Fruit fly (Drosophila melanogaster): ENCODE measurements around the gene nAChRbeta3.

Gene nAChRbeta3

DNA sequence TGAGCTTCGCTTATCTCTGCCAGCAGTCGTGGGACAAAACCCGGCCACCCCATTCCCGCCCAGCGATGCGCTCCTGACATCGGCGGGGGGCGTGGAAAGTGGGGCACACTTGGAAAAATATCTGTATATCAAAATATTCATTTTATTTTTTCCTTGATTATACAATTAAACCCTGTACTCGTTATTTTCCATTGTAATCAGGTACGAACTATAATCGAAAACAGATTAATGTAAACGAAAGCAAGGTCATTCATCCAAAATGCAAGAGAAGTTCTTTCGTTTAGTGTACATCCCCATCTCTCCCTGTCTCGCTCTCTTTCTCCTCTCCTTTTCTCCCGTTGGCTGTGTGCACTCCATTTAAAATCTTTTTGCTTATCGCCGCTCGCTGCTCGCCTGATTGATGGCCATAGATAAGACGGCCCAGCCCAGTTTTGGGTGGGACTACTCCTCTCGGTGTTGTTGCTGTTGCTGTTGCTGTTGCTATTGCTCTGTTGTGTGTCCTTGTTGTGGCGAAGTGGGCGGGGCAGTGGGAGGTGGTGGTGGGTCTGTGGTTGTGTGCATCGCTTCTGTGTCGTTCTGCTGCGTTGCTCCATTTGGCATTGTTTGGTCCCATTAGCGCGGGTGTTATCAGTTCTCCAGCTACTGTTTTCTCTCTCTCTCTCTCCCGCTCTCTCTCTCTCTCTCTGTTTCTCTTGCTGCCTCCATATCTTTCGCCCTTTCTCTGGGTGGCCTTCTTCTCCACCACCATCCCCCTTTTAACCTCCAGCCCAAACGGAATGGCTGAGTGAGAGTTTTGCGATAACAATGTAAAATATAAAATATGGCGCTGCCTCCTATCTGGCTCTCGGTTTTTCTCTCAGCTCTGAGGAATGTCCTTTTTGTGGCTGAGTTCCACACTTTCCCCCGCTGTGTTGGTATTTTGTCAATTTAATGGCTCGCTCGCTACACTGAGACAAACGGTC, 28.6 kb upstream of the nAChRbeta3 start:
- TF ChIP-seq CTCF (optimal IDR thresholded peaks at IDR 0.05), result no peak
- no peak for TF ChIP-seq CG8478 (optimal IDR thresholded peaks at IDR 0.05)

DNA sequence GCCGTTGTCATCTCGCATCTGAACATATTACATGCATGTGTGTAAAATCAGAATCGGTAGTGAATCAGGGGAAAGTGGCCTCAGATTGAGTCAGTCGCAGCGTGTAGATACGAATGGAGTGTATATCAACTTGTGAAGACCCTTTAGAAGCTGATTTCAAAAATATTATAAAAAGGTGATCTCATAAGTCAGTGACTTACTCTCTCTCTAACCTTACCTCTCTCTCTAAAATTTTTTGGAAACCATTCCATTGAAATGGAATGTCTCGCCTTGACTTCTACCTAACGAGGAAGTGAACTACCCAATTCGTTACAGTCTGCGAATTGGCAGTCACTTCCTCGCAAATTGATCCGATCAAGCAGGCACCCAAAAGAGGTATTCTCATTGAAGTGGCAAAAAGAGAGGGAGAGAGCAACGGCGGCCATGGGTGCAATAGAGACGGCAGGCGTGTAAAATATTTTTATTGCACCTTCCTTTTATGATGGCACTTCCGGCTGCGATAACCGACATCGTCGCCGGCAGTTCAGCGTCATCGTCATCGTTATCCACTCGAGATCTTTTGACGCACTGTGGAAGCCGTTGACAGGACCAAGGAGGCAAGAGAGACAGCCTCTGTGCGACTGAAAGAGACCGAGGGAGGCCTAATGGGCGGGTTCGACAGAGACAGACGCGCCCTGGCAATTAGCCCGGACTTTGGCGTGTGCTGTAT, 26.9 kb upstream of the nAChRbeta3 start:
- TF ChIP-seq CTCF (optimal IDR thresholded peaks at IDR 0.05) (no peak), CG8478 (optimal IDR thresholded peaks at IDR 0.05) (no peak)

DNA sequence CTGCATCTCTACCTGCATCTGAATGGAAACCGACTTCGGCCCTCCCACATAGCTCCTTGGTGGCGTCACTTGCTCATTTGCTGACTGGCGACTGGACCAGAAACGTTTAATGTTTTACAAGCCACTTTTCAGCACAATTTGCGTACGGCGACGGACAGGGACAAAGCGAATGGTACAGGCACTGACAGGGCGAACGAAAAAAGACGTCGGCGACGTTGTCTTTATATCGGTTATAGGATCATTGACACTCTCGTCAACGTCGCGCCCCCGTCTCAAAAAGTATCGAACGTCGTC, 26.4 kb upstream of the nAChRbeta3 start:
- no peak for TF ChIP-seq CTCF (optimal IDR thresholded peaks at IDR 0.05)
- no peak for TF ChIP-seq CG8478 (optimal IDR thresholded peaks at IDR 0.05)

DNA sequence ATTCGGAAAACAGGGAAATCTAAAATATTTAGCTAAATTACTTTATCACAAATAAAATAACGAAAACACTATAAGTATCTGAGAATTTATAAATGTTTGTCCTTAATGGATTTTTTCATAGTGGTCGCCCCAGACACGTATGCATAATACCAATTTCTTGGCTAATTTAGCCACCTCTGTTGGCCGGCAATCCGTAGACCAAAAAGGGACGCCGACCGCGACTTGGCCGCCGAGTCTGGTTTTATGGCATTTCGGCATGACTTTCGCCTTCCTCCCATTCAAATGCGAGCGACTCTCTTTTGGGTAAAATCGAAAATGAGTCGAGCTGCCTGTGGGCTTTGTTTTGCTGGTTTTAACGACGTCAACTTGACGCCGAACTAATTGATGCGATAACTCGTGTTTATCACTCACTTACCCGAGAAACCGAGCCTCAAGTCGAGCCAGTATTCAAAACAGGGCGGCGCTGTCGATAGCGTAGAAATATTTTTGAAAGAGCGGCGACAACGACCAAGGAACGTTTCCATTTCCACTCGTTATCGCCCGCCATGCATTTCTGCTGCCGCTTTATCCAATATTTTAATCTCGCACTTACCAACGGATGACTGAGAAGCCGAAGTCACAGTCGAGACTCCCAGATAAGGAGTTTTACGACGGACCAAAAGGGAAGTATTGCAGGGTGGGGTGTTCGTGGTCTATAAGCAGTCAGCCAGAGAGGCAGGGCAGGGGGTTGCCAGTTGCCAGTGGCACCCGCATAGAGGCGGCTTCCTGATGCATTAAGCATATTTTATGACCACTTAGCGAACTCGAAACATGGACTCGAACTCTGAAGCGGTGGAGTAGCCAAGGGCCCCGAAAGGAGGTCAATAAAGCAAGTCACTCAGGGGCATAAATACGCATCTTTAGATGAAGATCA, 25.7 kb upstream of the nAChRbeta3 start:
- TF ChIP-seq CTCF (optimal IDR thresholded peaks at IDR 0.05), result no peak
- TF ChIP-seq CG8478 (optimal IDR thresholded peaks at IDR 0.05), result no peak

DNA sequence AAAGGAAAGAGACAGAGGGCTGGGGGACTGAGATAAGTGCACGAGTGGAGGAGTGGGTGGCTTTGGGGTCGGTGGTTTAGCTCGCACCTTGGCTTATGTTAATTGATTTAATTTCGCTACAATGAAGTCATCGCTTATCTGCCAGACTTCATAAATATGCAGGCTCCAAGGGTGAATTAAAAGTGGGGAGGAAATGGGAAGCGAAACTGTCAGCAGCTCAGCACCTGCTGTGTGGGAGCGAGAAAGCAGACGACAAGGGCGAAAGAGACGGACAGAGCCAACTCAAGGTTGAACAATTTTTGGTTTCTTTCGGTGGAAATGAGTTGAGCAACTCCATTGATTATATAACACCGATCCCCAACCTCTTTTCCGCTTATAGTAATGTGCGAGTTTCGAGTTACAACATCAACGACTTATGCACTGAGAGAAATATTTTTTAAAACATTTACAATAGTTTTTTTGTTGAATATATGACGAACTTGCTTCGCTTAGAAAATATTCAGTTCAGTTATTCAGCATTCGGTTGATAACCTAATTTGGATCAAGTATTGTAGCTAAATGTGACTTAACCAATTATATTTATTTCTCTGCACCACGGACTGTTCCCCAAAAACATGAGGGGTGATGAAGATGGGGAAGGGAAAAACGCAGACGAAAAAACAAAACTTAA, 24.5 kb upstream of the nAChRbeta3 start:
- no peak for TF ChIP-seq CTCF (optimal IDR thresholded peaks at IDR 0.05)
- TF ChIP-seq CG8478 (optimal IDR thresholded peaks at IDR 0.05), result no peak

DNA sequence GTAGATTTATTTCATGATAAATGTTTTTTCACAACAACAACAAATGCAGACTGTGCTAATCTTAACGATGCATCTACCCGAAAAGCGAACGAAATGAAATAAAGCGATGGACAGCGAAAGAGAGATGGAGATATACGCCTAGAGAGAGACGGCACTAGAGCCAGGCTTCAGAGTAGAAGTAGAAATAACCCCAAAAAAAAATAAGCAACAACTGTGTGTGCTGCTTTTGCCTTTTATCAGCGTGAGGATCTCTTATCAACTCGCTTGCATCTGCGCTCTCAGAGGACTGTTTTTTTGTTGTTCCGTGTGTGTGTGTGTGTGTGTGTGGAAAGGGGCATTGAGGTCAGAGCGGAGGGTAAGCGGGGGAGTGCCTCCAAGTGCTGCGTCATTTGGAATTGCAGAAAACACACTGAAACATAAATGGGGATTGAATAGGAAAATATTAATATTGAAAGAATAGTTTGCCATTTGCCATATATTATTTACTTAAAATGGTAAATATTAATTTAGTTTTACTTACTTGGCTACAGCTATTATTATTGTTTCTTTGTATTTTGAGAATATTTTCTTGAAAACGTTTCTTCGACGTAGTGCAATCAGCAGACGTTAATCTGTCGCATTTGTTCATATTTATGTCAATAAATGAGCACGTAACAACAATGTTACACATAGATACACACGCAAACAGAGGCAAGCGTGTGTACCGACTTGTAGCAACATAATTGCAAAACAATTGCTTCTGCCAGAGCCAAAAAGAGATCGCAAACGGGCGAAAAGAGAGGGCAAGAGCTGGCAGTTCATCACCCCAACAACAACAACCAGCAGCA, 23.7 kb upstream of the nAChRbeta3 start:
- TF ChIP-seq CG8478 (optimal IDR thresholded peaks at IDR 0.05) (no peak), CTCF (optimal IDR thresholded peaks at IDR 0.05) (no peak)

DNA sequence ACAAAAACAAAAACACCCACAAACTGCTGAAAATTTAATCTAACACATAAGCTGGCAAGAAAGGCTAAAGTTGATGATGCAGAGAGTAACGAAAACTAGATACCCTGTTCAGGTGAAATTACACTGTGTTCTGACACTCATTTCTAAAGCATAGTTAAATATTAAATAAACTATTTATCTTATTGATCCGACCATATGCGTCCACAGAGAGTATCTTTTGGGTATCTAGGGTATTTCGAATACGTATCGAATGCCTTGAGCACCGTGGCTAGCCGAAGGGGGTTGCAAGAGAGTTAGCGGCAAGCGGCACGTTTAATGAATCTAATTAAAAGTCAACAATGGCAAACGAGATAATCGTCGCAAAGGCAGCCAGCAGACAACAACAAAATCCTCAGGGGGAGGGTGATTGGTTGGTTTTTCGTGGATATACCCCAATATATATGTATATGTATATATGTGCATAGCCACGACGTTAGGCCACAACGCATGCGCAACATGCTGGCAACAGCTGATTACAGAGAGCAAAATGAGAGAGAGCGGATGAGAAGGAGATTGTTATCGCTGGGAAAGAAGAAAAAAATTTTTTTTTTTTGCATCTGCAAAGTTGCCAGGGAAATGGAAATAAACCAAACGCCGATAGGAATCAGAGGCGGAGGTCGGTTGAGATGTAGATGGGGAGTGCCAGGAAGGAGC, 22.8 kb upstream of the nAChRbeta3 start:
- TF ChIP-seq CTCF (optimal IDR thresholded peaks at IDR 0.05) (no peak), CG8478 (optimal IDR thresholded peaks at IDR 0.05) (no peak)

DNA sequence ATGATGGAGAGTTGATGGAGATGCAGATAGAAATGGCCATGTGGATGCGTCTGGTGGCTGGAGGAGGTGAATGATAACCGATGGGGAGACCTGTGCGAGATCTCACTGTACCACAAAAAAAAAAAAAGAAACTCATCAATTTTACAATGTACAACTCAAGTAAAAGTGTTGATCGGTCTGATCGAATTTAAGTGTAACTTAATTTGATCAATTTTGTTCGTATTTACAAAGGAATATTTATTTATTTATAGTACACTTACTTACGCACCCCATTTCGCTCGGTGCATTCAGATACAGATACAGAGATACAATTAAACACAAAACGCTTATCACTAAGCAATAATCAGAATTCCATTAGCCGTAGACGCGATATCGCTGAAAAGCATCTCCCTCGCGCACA, 22.2 kb upstream of the nAChRbeta3 start:
- TF ChIP-seq CG8478 (optimal IDR thresholded peaks at IDR 0.05), result no peak
- TF ChIP-seq CTCF (optimal IDR thresholded peaks at IDR 0.05), result no peak

DNA sequence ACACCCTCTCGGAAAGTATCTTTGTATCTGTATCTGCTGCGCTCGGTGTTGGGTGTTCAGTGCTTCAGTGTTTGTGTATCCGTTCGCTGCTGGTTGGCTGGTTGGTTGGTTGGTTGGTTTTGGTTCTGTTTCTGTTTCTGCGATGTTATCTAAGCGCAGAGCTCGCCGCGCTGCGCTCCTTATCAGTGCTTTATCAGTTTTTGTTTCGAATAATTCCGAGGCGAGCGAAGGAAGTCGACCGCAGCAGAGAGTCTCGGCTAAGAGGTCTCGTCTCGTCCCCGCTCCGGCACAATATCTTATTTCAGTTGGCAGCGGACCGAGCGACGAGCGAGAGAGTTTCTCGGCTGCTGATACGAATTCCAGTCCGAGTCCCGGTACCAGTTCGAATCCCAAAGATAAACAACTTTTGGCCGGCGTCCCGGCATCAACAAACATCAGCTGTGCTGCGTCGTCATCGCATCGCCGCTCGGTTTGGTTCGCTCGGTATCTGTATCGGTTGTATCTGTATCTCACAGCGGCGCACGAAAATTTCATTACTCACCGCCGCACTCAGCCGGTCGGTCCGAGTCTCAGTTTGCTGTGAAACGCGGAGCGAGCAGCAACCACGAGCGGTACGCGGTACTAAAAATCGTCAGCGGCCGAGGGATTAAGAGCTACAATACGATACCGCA, 21.6 kb upstream of the nAChRbeta3 start:
- TF ChIP-seq CG8478 (optimal IDR thresholded peaks at IDR 0.05), result no peak
- TF ChIP-seq CTCF (optimal IDR thresholded peaks at IDR 0.05), result no peak

DNA sequence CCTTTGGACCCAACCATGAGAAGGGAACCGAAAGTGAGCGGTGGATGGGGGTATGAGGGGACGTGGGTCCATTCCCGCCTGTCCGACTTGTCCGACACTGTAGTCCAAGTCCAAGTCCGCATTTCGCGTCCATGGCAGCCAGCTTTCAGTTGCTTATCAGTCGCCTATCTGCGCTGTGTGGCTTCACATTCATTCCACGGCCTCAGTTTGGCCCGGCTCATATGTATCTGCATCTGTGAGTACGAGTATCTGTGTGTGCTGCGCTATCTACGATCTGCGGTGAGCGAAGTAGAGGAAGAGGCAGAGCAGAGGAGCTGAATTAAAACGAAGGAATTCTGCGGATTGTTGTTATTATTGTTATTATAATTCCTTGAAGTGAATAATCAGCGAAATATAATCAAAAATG, 20.4 kb upstream of the nAChRbeta3 start:
- TF ChIP-seq CTCF (optimal IDR thresholded peaks at IDR 0.05) (no peak), CG8478 (optimal IDR thresholded peaks at IDR 0.05) (no peak)

DNA sequence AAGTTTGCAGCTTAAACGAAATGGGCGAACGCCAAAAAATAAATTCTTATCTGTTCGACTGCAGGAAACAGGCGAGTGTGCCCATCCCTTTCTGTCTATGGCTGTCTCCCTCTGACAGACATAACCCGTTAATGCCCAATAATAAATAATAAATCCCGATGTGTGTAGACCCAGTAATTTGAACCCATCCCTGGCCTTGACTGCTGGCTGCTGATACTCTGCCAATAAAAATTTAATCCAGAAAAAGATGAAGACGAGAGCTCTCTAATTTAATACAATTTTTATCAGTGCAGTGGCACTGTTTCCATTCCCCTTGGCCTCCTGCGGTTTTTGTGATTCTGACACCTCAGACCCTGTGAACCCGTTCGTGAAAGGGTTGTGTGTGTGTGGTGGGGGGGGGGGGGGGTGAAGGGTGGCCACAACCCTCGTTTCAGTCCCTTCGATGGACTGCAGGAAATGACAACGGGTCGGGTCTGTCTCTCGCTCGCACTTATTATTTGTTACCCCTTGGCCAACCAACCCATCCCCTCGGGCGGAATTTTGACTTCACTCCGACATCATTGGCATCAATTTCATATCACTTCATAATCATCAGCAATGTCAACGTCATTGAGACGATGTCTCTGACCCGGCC, 19.3 kb upstream of the nAChRbeta3 start:
- no peak for TF ChIP-seq CG8478 (optimal IDR thresholded peaks at IDR 0.05)
- no peak for TF ChIP-seq CTCF (optimal IDR thresholded peaks at IDR 0.05)

DNA sequence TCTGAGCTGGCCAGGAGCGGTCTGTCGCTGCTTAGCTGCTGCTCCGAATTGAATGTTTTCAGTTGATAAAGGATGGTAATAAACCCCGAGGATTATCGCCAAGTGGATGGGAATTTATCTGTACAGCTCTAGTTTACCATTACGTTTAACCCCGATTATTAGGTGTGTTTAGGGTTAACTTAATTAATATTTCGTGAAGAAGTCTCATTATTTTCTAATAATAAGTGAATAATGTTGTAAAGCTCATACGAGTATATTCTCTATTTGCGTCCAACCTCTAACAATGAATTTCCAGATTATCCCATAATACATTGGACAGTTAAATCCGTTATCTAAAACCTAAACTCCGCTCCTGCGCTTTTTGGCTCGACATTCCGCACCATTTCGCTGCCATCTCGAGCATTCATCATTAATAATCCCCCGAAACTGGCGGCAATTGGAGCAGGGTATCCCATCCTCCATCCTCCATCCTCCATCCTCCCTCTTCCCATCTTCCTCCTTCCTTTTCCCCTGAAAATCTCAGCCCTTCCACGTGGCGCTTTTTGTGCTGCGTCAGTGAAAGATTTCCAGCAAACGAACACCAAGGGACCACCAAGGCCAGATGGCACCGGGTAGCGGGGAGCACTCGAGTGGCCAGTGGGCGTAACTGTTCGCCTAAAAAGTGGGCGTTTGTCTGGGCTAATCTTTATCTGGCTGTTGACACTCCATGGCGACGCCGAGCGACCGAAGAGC, 18.6 kb upstream of the nAChRbeta3 start:
- TF ChIP-seq CG8478 (optimal IDR thresholded peaks at IDR 0.05), result no peak
- TF ChIP-seq CTCF (optimal IDR thresholded peaks at IDR 0.05), result no peak

Measured in S2 (cell line).